Fruit fly (Drosophila melanogaster) whole organism, pupa: Measurements from ENCODE around the gene Ogdh.

Experiments
- CG10348 ChIP-seq: fragments of 200-800 bp; sonication (Bioruptor generic); IDR thresholded peaks from 2 replicates; pipeline ENCODE4 v1.3.6; 2022; ENCODE audit warnings: missing biosample characterization, missing genetic modification characterization
- CG14655 ChIP-seq: fragments of 200-800 bp; sonication (Bioruptor generic); optimal IDR thresholded peaks from 3 replicates; lab custom pipeline; 2017; ENCODE audit warnings: mild to moderate bottlenecking, missing biosample characterization, missing genetic modification reagents, missing genetic modification characterization
- CG15710 ChIP-seq: fragments of 200-800 bp; sonication (Bioruptor generic); optimal IDR thresholded peaks from 2 replicates; lab custom pipeline; 2018; ENCODE audit warnings: missing biosample characterization, mild to moderate bottlenecking, missing genetic modification characterization, moderate library complexity
- CG32121 ChIP-seq: fragments of 200-800 bp; sonication (Bioruptor generic); IDR thresholded peaks from 2 replicates; pipeline ENCODE4 v1.3.6; 2022; ENCODE audit warnings: missing biosample characterization, missing genetic modification characterization
- CG34367 ChIP-seq: fragments of 200-800 bp; sonication (Bioruptor generic); optimal IDR thresholded peaks from 2 replicates; lab custom pipeline; 2018; ENCODE audit warnings: missing biosample characterization, mild to moderate bottlenecking, missing genetic modification characterization
- CG4496 ChIP-seq: fragments of 200-800 bp; sonication (Bioruptor generic); IDR thresholded peaks from 3 replicates; pipeline ENCODE4 v1.3.6; 2022; ENCODE audit warnings: missing biosample characterization, missing genetic modification characterization
- CG8301 ChIP-seq: fragments of 200-800 bp; sonication (Bioruptor generic); optimal IDR thresholded peaks from 2 replicates; lab custom pipeline; 2018; ENCODE audit warnings: missing biosample characterization, mild to moderate bottlenecking, missing genetic modification characterization
- CG9948 ChIP-seq: fragments of 200-800 bp; sonication (Bioruptor generic); optimal IDR thresholded peaks from 2 replicates; lab custom pipeline; 2018; ENCODE audit warnings: missing biosample characterization, mild to moderate bottlenecking, missing genetic modification characterization, moderate library complexity
- Ets98B ChIP-seq: fragments of 200-800 bp; sonication (Bioruptor generic); IDR thresholded peaks from 2 replicates; pipeline ENCODE4 v1.3.6; 2022; ENCODE audit warnings: missing biosample characterization, missing genetic modification characterization
- Pif1A ChIP-seq: fragments of 200-800 bp; sonication (Bioruptor generic); optimal IDR thresholded peaks from 3 replicates; lab custom pipeline; 2016; ENCODE audit warnings: missing biosample characterization, missing genetic modification characterization
- gl ChIP-seq: fragments of 200-800 bp; sonication (Bioruptor generic); optimal IDR thresholded peaks from 2 replicates; lab custom pipeline; 2018; ENCODE audit warnings: missing biosample characterization, mild to moderate bottlenecking, missing genetic modification characterization
- rn ChIP-seq: fragments of 200-800 bp; sonication (Bioruptor generic); IDR thresholded peaks from 2 replicates; pipeline ENCODE4 v1.3.6; 2022; ENCODE audit warnings: missing biosample characterization, missing genetic modification characterization

Ogdh gene

dm6 chr3L:17016576-17016917, 61.9 kb downstream of the Ogdh start:
- no peak for TF ChIP-seq CG10348
- TF ChIP-seq CG9948: no peak
- TF ChIP-seq CG8301 (tag; lab: Kevin White, UChicago): no peak
- TF ChIP-seq CG32121 (GFP tag; lab: Robert Waterston, UW): no peak
- TF ChIP-seq Ets98B (GFP tag; lab: Robert Waterston, UW): no peak
- TF ChIP-seq CG4496 (GFP tag; lab: Robert Waterston, UW): no peak
- TF ChIP-seq CG14655: no peak
- no peak for TF ChIP-seq CG34367 (tag; lab: Kevin White, UChicago)
- TF ChIP-seq Pif1A (GFP tag; lab: Kevin White, UChicago): no peak
- no peak for TF ChIP-seq gl (tag; lab: Kevin White, UChicago)
- no peak for TF ChIP-seq rn (GFP tag; lab: Robert Waterston, UW)
- no peak for TF ChIP-seq CG15710
- TF ChIP-seq, all 21 proteins: peak for 0
